Fruit fly (Drosophila melanogaster): ENCODE measurements around the gene CG9953.

CG9953 gene

DNA sequence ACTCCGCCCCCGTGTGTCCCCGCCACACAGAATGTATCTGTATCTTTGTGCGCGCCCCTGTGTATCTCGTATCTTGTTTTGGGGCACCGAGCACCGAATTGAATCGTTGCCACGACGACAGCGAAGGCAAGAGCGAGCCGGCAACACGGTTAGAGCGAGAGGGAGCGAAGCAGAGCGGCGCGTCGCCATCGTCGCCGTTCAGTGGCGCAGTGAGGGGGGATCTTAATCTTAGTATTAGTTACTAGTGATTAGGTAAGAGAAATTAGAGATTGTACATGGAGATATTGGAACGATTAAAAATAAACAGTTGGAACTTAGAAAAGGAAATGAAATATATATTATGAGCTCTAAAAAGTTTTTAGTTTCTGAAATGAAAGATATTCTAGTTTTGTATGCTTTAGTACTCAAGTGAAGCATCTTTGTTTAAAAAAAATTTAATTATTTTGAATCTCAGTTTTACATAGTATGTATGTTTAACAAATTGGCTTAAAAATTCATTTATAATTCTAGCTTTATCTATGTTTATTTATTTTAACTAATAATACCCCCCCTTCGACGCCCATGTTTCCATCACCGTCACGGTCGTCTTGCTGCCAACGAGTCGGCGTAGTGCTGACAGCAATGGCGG lies 19.6 kb downstream of the CG9953 start (continued):
- TF ChIP-seq org-1 (GFP tag; optimal IDR thresholded peaks at IDR 0.05) (peak; percentile 88), sob (GFP tag; IDR thresholded peaks at IDR 0.05) (peak; percentile 74), Dip2 (GFP tag; IDR thresholded peaks at IDR 0.05) (no peak), Ravus (GFP tag; IDR thresholded peaks at IDR 0.05) (peak; percentile 15; the same call in 1 of the 2 replicates), stc (GFP tag; IDR thresholded peaks at IDR 0.05) (peak; percentile 82), Med (GFP tag) (peak; percentile 92), nerfin-2 (GFP tag; IDR thresholded peaks at IDR 0.05; ENCODE audit: partially characterized antibody) (no peak), sug (tag; optimal IDR thresholded peaks at IDR 0.05) (peak; percentile 87), CG7839 (tag; optimal IDR thresholded peaks at IDR 0.05) (peak; percentile 94), CG3847 (GFP tag; IDR thresholded peaks at IDR 0.05) (peak; percentile 81), Poxn (GFP tag; IDR thresholded peaks at IDR 0.05) (peak; percentile 63), crc (GFP tag; optimal IDR thresholded peaks at IDR 0.05) (peak; percentile 15), CG5180 (GFP tag; optimal IDR thresholded peaks at IDR 0.05) (peak; percentile 88), fd102C (GFP tag; optimal IDR thresholded peaks at IDR 0.05) (no peak), CG14860 (GFP tag; IDR thresholded peaks at IDR 0.05; ENCODE audit: partially characterized antibody) (no peak), CG11093 (GFP tag; IDR thresholded peaks at IDR 0.05) (peak; percentile 81), slou (GFP tag; optimal IDR thresholded peaks at IDR 0.05) (peak; percentile 88), CG13424 (tag; optimal IDR thresholded peaks at IDR 0.05) (peak; percentile 94), CG10565 (GFP tag; optimal IDR thresholded peaks at IDR 0.05) (peak; percentile 21), CG6654 (GFP tag; optimal IDR thresholded peaks at IDR 0.05) (peak; percentile 85), lilli (GFP tag; optimal IDR thresholded peaks at IDR 0.05) (peak; percentile 71), pzg (GFP tag; optimal IDR thresholded peaks at IDR 0.05) (no peak), so (GFP tag; IDR thresholded peaks at IDR 0.05) (peak; percentile 79; the same call in 2 of the 3 replicates), CG12071 (GFP tag; optimal IDR thresholded peaks at IDR 0.05) (peak; percentile 52), CG32767 (GFP tag; IDR thresholded peaks at IDR 0.05) (peak; percentile 81), BEAF-32 (GFP tag; optimal IDR thresholded peaks at IDR 0.05) (no peak), bab2 (GFP tag; optimal IDR thresholded peaks at IDR 0.05) (peak; percentile 69), CG2678 (tag; optimal IDR thresholded peaks at IDR 0.05) (peak; percentile 98), Neu2 (GFP tag; optimal IDR thresholded peaks at IDR 0.05; ENCODE audit: borderline replicate concordance) (no peak), B-H2 (GFP tag; optimal IDR thresholded peaks at IDR 0.05) (peak; percentile 53), CG42726 (GFP tag; IDR thresholded peaks at IDR 0.05; ENCODE audit: partially characterized antibody) (no peak), inv (GFP tag; IDR thresholded peaks at IDR 0.05; ENCODE audit: partially characterized antibody) (no peak), E2f2 (GFP tag; IDR thresholded peaks at IDR 0.05) (peak; percentile 63; the same call in 1 of the 2 replicates), Chrac-16 (GFP tag; optimal IDR thresholded peaks at IDR 0.05) (peak; percentile 88), wek (GFP tag; optimal IDR thresholded peaks at IDR 0.05) (no peak), Six4 (GFP tag; optimal IDR thresholded peaks at IDR 0.05) (peak; percentile 83), CG4328 (GFP tag; optimal IDR thresholded peaks at IDR 0.05) (peak; percentile 94), Dp (GFP tag; optimal IDR thresholded peaks at IDR 0.05) (no peak), CG1603 (tag; optimal IDR thresholded peaks at IDR 0.05) (peak; percentile 51), pnt (GFP tag; optimal IDR thresholded peaks at IDR 0.05) (peak; percentile 74), CG12104 (GFP tag; optimal IDR thresholded peaks at IDR 0.05) (peak; percentile 96), ERR (GFP tag; optimal IDR thresholded peaks at IDR 0.05) (no peak), CG7372 (GFP tag; IDR thresholded peaks at IDR 0.05) (peak; percentile 80), Ptx1 (GFP tag; IDR thresholded peaks at IDR 0.05) (peak; percentile 91), Lhr (GFP tag; optimal IDR thresholded peaks at IDR 0.05) (peak; percentile 58), onecut (GFP tag; IDR thresholded peaks at IDR 0.05) (peak; percentile 80), Sry-δ (GFP tag; optimal IDR thresholded peaks at IDR 0.05) (peak; percentile 19), seq (GFP tag; IDR thresholded peaks at IDR 0.05) (peak; percentile 27; the same call in 1 of the 2 replicates), CG3726 (GFP tag; IDR thresholded peaks at IDR 0.05) (peak; percentile 82; the same call in 2 of the 3 replicates)

All from whole organism, embryonic.